Fruit fly (Drosophila melanogaster) ovary, adult (tissue): ENCODE results near the gene alpha-Est7.

Source experiments
- CG17801 ChIP-seq: fragments of 200-800 bp; optimal IDR thresholded peaks from 2 replicates; lab custom pipeline; 2019; ENCODE audit warnings: missing biosample characterization, mild to moderate bottlenecking, missing genetic modification characterization, moderate library complexity; ENCODE audit not compliant: partially characterized antibody

Gene alpha-Est7

dm6 chr3R:7475708-7476107 lies 47.8 kb downstream of the alpha-Est7 start:
- no peak for TF ChIP-seq CG17801 (GFP tag; lab: Kevin White, UChicago)

- TF ChIP-seq CG17801 (GFP tag; lab: Kevin White, UChicago): peak; percentile 81
Measured at dm6 chr3R:7474616-7475120, 48.9 kb downstream of the alpha-Est7 start.

DNA sequence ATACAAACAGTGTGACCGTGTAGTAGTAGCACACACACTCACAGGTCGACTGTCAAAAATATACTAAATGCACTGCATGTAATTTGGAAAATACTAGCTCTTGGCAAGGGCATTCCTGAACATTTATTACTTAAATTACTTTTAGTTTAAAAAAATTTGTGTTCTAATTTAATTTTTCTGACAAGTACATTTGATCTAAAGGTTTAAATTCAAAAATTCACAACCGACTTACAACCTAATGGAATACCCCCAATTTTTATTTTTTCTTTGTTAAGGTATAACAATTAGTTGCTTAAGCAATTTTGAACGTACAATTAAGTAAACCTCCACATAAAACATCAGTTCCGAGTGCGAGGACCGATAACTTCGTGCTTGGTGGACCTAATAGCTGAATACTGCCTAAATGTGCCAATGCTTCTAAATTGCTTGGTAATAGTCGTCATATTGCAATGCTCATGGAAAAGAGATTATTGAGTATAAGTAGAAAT lies 49.7 kb downstream of the alpha-Est7 start, which contains the start of gene CG1142:
TSS of gene CG1142 (minus strand) at position 15 of the 488 bp plus-strand sequence.
- TF ChIP-seq CG17801 (GFP tag; lab: Kevin White, UChicago): peak; percentile 99

dm6 chr3R:7471894-7472293 lies 51.7 kb downstream of the alpha-Est7 start:
- TF ChIP-seq CG17801 (GFP tag; lab: Kevin White, UChicago): no peak
